Worm (Caenorhabditis elegans) whole organism, L2 larva: ENCODE results near the gene atf-4.

Experiments
- egl-27 ChIP-seq: sonication (generic microtip); optimal IDR thresholded peaks from 3 replicates; lab custom pipeline; 2017; ENCODE audit warnings: missing biosample characterization, missing genetic modification reagents, missing genetic modification characterization
- mdl-1 ChIP-seq, 2 experiments: fragments of 150-350 bp in 1 of 2; sonication (generic microtip) in 1 of 2; optimal IDR thresholded peaks; 2 replicates each; lab custom pipeline; 2017; ENCODE audit warnings: missing biosample characterization in 2 of 2, missing genetic modification characterization in 2 of 2
- nhr-11 ChIP-seq: fragments of 150-350 bp; optimal IDR thresholded peaks from 2 replicates; lab custom pipeline; 2014; ENCODE audit warnings: missing biosample characterization, missing genetic modification characterization
- nhr-6 ChIP-seq: fragments of 150-350 bp; optimal IDR thresholded peaks from 2 replicates; lab custom pipeline; 2014; ENCODE audit warnings: missing biosample characterization, missing genetic modification characterization
- skn-1 ChIP-seq: sonication (generic microtip); optimal IDR thresholded peaks from 2 replicates; lab custom pipeline; 2017; ENCODE audit warnings: missing biosample characterization, missing genetic modification characterization
- unc-62 ChIP-seq: fragments of 150-350 bp; optimal IDR thresholded peaks from 2 replicates; lab custom pipeline; 2014; ENCODE audit warnings: missing biosample characterization, missing genetic modification reagents, missing genetic modification characterization
- ztf-4 ChIP-seq: fragments of 150-350 bp; optimal IDR thresholded peaks from 2 replicates; lab custom pipeline; 2014; ENCODE audit warnings: missing biosample characterization, missing genetic modification characterization

ce11 chrX:14805746-14806145, 4.9 kb downstream of the atf-4 start:
- no peak for TF ChIP-seq unc-62 (GFP tag; lab: Kevin White, UChicago)
- TF ChIP-seq nhr-11 (tag; lab: Kevin White, UChicago) = no peak
- no peak for TF ChIP-seq skn-1
- no peak for TF ChIP-seq ztf-4 (tag; lab: Kevin White, UChicago)
- no peak for TF ChIP-seq mdl-1 (tag; optimal IDR thresholded peaks at IDR 0.05; lab: Kevin White, UChicago)
- TF ChIP-seq egl-27 (tag; lab: Kevin White, UChicago) = no peak
- no peak for TF ChIP-seq nhr-6 (tag; lab: Kevin White, UChicago)
